Fruit fly (Drosophila melanogaster) whole organism, embryonic: ENCODE results near the gene CG10984.

Experiments
- ATbp ChIP-seq: fragments of 200-800 bp; sonication (Bioruptor generic); optimal IDR thresholded peaks from 2 replicates; lab custom pipeline; 2017; ENCODE audit warnings: missing biosample characterization, mild to moderate bottlenecking, missing genetic modification characterization, missing genetic modification reagents
- B-H2 ChIP-seq: fragments of 200-800 bp; sonication (Bioruptor generic); optimal IDR thresholded peaks from 2 replicates; lab custom pipeline; 2018; ENCODE audit warnings: missing biosample characterization, mild to moderate bottlenecking, missing genetic modification characterization
- CG10147 ChIP-seq: fragments of 200-800 bp; sonication (Bioruptor generic); optimal IDR thresholded peaks from 2 replicates; lab custom pipeline; 2019; ENCODE audit warnings: missing biosample characterization, mild to moderate bottlenecking, missing genetic modification characterization, moderate library complexity
- CG1024 ChIP-seq: fragments of 200-800 bp; sonication (Bioruptor generic); IDR thresholded peaks from 2 replicates; pipeline ENCODE4 v1.3.6; 2022; ENCODE audit warnings: missing biosample characterization, missing genetic modification characterization
- CG10543 ChIP-seq: fragments of 200-800 bp; sonication (Bioruptor generic); optimal IDR thresholded peaks from 3 replicates; lab custom pipeline; 2017; ENCODE audit warnings: missing biosample characterization, mild to moderate bottlenecking, missing genetic modification characterization, moderate library complexity
- CG12299 ChIP-seq: fragments of 200-800 bp; sonication (Bioruptor generic); optimal IDR thresholded peaks from 2 replicates; lab custom pipeline; 2018; ENCODE audit warnings: missing biosample characterization, mild to moderate bottlenecking, missing genetic modification characterization
- CG15479 ChIP-seq: fragments of 200-800 bp; sonication (Bioruptor generic); optimal IDR thresholded peaks from 3 replicates; lab custom pipeline; 2019; ENCODE audit warnings: missing biosample characterization, mild to moderate bottlenecking, missing genetic modification characterization, moderate library complexity
- CG1602 ChIP-seq: fragments of 200-800 bp; sonication (Bioruptor generic); optimal IDR thresholded peaks from 3 replicates; lab custom pipeline; 2016; ENCODE audit warnings: missing biosample characterization, missing genetic modification characterization
- CG17385 ChIP-seq: fragments of 200-800 bp; sonication (Bioruptor generic); optimal IDR thresholded peaks from 3 replicates; lab custom pipeline; 2018; ENCODE audit warnings: missing biosample characterization, mild to moderate bottlenecking, missing genetic modification characterization
- CG2199 ChIP-seq: fragments of 200-800 bp; sonication (Bioruptor generic); IDR thresholded peaks from 3 replicates; pipeline ENCODE4 v1.3.6; 2022; ENCODE audit warnings: missing biosample characterization, missing genetic modification characterization
- CG3726 ChIP-seq: fragments of 200-800 bp; sonication (Bioruptor generic); IDR thresholded peaks from 3 replicates; pipeline ENCODE4, ENCODE4 v1.3.6; 2022; ENCODE audit warnings: missing biosample characterization, missing genetic modification characterization
- CG7271 ChIP-seq: fragments of 200-800 bp; sonication (Bioruptor generic); optimal IDR thresholded peaks from 2 replicates; lab custom pipeline; 2018; ENCODE audit warnings: missing biosample characterization, mild to moderate bottlenecking, missing genetic modification characterization, moderate library complexity
- CG7745 ChIP-seq: fragments of 200-800 bp; sonication (Bioruptor generic); optimal IDR thresholded peaks from 2 replicates; lab custom pipeline; 2018; ENCODE audit warnings: missing biosample characterization, mild to moderate bottlenecking, missing genetic modification characterization, moderate library complexity
- CG7987 ChIP-seq: fragments of 200-800 bp; sonication (Bioruptor generic); optimal IDR thresholded peaks from 2 replicates; lab custom pipeline; 2018; ENCODE audit warnings: missing biosample characterization, mild to moderate bottlenecking, missing genetic modification characterization, moderate library complexity
- CTCF ChIP-seq: fragments of 200-800 bp; sonication (Bioruptor generic); optimal IDR thresholded peaks from 2 replicates; lab custom pipeline; 2017; ENCODE audit warnings: missing biosample characterization, mild to moderate bottlenecking, missing genetic modification characterization, moderate library complexity
- D19A ChIP-seq: fragments of 200-800 bp; optimal IDR thresholded peaks from 3 replicates; lab custom pipeline; 2019; ENCODE audit warnings: missing biosample characterization, mild to moderate bottlenecking, missing genetic modification characterization, moderate library complexity
- Deaf1 ChIP-seq: fragments of 200-800 bp; optimal IDR thresholded peaks from 3 replicates; lab custom pipeline; 2019; ENCODE audit warnings: missing biosample characterization, mild to moderate bottlenecking, missing genetic modification characterization, moderate library complexity
- Dek ChIP-seq: fragments of 200-800 bp; sonication (Bioruptor generic); optimal IDR thresholded peaks from 3 replicates; lab custom pipeline; 2019; ENCODE audit warnings: missing biosample characterization, mild to moderate bottlenecking, missing genetic modification characterization, moderate library complexity
- Gsc ChIP-seq: fragments of 200-800 bp; sonication (Bioruptor generic); IDR thresholded peaks from 2 replicates; pipeline ENCODE4 v1.3.6; 2022; ENCODE audit warnings: missing biosample characterization, missing genetic modification characterization
- Hey ChIP-seq: fragments of 200-800 bp; sonication (Bioruptor generic); optimal IDR thresholded peaks from 3 replicates; lab custom pipeline; 2018; ENCODE audit warnings: missing biosample characterization, mild to moderate bottlenecking, missing genetic modification characterization
- HmgD ChIP-seq: fragments of 200-800 bp; sonication (Bioruptor generic); optimal IDR thresholded peaks from 3 replicates; lab custom pipeline; 2016; ENCODE audit warnings: missing biosample characterization, missing genetic modification characterization
- Med ChIP-seq: fragments of 200-800 bp; sonication (Bioruptor generic); peaks from one replicate; lab custom pipeline; 2016; ENCODE audit warnings: missing biosample characterization, missing genetic modification characterization, mild to moderate bottlenecking, inconsistent platforms, moderate library complexity
- Meics ChIP-seq: fragments of 200-800 bp; sonication (Bioruptor generic); optimal IDR thresholded peaks from 2 replicates; lab custom pipeline; 2017; ENCODE audit warnings: missing biosample characterization, mild to moderate bottlenecking, missing genetic modification characterization
- NFAT ChIP-seq: fragments of 200-800 bp; sonication (Bioruptor generic); IDR thresholded peaks from 2 replicates; pipeline ENCODE4 v1.3.6; 2022; ENCODE audit warnings: missing biosample characterization, missing genetic modification characterization
- NK7.1 ChIP-seq: fragments of 200-800 bp; sonication (Bioruptor generic); optimal IDR thresholded peaks from 3 replicates; lab custom pipeline; 2016; ENCODE audit warnings: missing biosample characterization, missing genetic modification characterization
- Opbp ChIP-seq: fragments of 200-800 bp; sonication (Bioruptor generic); IDR thresholded peaks from 3 replicates; pipeline ENCODE4 v1.3.6; 2022; ENCODE audit warnings: missing biosample characterization, missing genetic modification characterization; ENCODE audit not compliant: partially characterized antibody
- Rfx ChIP-seq: fragments of 200-800 bp; sonication (Bioruptor generic); IDR thresholded peaks from 2 replicates; pipeline ENCODE4 v1.3.6; 2022; ENCODE audit warnings: missing biosample characterization, missing genetic modification characterization
- Rx ChIP-seq: fragments of 200-800 bp; sonication (Bioruptor generic); IDR thresholded peaks from 2 replicates; pipeline ENCODE4 v1.3.6; 2022; ENCODE audit warnings: missing biosample characterization, missing genetic modification characterization
- Sry-β ChIP-seq: fragments of 200-800 bp; sonication (Bioruptor generic); optimal IDR thresholded peaks from 2 replicates; lab custom pipeline; 2018; ENCODE audit warnings: missing biosample characterization, mild to moderate bottlenecking, missing genetic modification characterization, moderate library complexity
- bbx ChIP-seq: fragments of 200-800 bp; sonication (Bioruptor generic); IDR thresholded peaks from 2 replicates; pipeline ENCODE4 v1.3.6; 2022; ENCODE audit warnings: missing biosample characterization, missing genetic modification characterization; ENCODE audit not compliant: partially characterized antibody
- chinmo ChIP-seq: fragments of 200-800 bp; sonication (Bioruptor generic); IDR thresholded peaks from 4 replicates; pipeline ENCODE4 v1.3.6; 2022; ENCODE audit warnings: missing biosample characterization, missing genetic modification characterization; ENCODE audit not compliant: partially characterized antibody
- chm ChIP-seq: fragments of 200-800 bp; sonication (Bioruptor generic); IDR thresholded peaks from 2 replicates; pipeline ENCODE4 v1.3.6; 2022; ENCODE audit warnings: missing biosample characterization, missing genetic modification characterization
- gem ChIP-seq: fragments of 200-800 bp; sonication (Bioruptor generic); optimal IDR thresholded peaks from 2 replicates; lab custom pipeline; 2019; ENCODE audit warnings: missing biosample characterization, mild to moderate bottlenecking, missing genetic modification characterization, moderate library complexity
- h ChIP-seq: fragments of >200 bp; optimal IDR thresholded peaks from 2 replicates; lab custom pipeline; 2017
- hbn ChIP-seq: fragments of 200-800 bp; sonication (Bioruptor generic); IDR thresholded peaks from 2 replicates; pipeline ENCODE4 v1.3.6; 2022; ENCODE audit warnings: missing biosample characterization, missing genetic modification characterization; ENCODE audit not compliant: partially characterized antibody
- jing ChIP-seq: fragments of 200-800 bp; sonication (Bioruptor generic); optimal IDR thresholded peaks from 2 replicates; lab custom pipeline; 2018; ENCODE audit warnings: missing biosample characterization, mild to moderate bottlenecking, missing genetic modification characterization
- klu ChIP-seq: fragments of 200-800 bp; sonication (Bioruptor generic); IDR thresholded peaks from 2 replicates; pipeline ENCODE4 v1.3.6; 2022; ENCODE audit warnings: missing biosample characterization, missing genetic modification characterization
- lola ChIP-seq, 3 experiments: fragments of >200 bp in 2 of 3; fragments of 200-800 bp in 1 of 3; sonication (Bioruptor generic) in 1 of 3; optimal IDR thresholded peaks; 2 replicates each; lab custom pipeline; 2017 to 2019; ENCODE audit warnings: missing biosample characterization in 3 of 3, missing genetic modification characterization in 3 of 3, mild to moderate bottlenecking in 1 of 3, moderate library complexity in 1 of 3
- mirr ChIP-seq: fragments of 200-800 bp; sonication (Bioruptor generic); optimal IDR thresholded peaks from 3 replicates; lab custom pipeline; 2018; ENCODE audit warnings: missing biosample characterization, mild to moderate bottlenecking, missing genetic modification characterization
- nerfin-2 ChIP-seq: fragments of 200-800 bp; sonication (Bioruptor generic); IDR thresholded peaks from 2 replicates; pipeline ENCODE4 v1.3.6; 2022; ENCODE audit warnings: missing biosample characterization, missing genetic modification characterization; ENCODE audit not compliant: partially characterized antibody
- onecut ChIP-seq: fragments of 200-800 bp; sonication (Bioruptor generic); IDR thresholded peaks from 2 replicates; pipeline ENCODE4 v1.3.6; 2022; ENCODE audit warnings: missing biosample characterization, missing genetic modification characterization
- pb ChIP-seq: fragments of 200-800 bp; sonication (Bioruptor generic); optimal IDR thresholded peaks from 3 replicates; lab custom pipeline; 2016; ENCODE audit warnings: missing biosample characterization, missing genetic modification characterization
- rib ChIP-seq: fragments of 200-800 bp; sonication (Bioruptor generic); IDR thresholded peaks from 2 replicates; pipeline ENCODE4 v1.3.6; 2022; ENCODE audit warnings: missing biosample characterization, missing genetic modification characterization
- sd ChIP-seq: fragments of 200-800 bp; sonication (Bioruptor generic); optimal IDR thresholded peaks from 3 replicates; lab custom pipeline; 2018; ENCODE audit warnings: missing biosample characterization, mild to moderate bottlenecking, missing genetic modification characterization, moderate library complexity
- sens ChIP-seq: fragments of 200-800 bp; sonication (Bioruptor generic); peaks from one replicate; lab custom pipeline; 2016; ENCODE audit warnings: missing biosample characterization, missing genetic modification characterization
- sim ChIP-seq: fragments of 200-800 bp; sonication (Bioruptor generic); IDR thresholded peaks from 2 replicates; pipeline ENCODE4 v1.3.6; 2022; ENCODE audit warnings: missing biosample characterization, missing genetic modification characterization
- sisA ChIP-seq: fragments of 200-800 bp; sonication (Bioruptor generic); IDR thresholded peaks from 2 replicates; pipeline ENCODE4 v1.3.6; 2022; ENCODE audit warnings: missing biosample characterization, missing genetic modification characterization
- slbo ChIP-seq: fragments of 200-800 bp; sonication (Bioruptor generic); IDR thresholded peaks from 2 replicates; pipeline ENCODE4 v1.3.6; 2022; ENCODE audit warnings: missing biosample characterization, missing genetic modification characterization
- sob ChIP-seq: fragments of 200-800 bp; sonication (Bioruptor generic); IDR thresholded peaks from 2 replicates; pipeline ENCODE4 v1.3.6; 2022; ENCODE audit warnings: missing biosample characterization, missing genetic modification characterization
- stwl ChIP-seq: fragments of 200-800 bp; sonication (Bioruptor generic); optimal IDR thresholded peaks from 3 replicates; lab custom pipeline; 2018; ENCODE audit warnings: missing biosample characterization, mild to moderate bottlenecking, missing genetic modification characterization, moderate library complexity
- wor ChIP-seq: fragments of 200-800 bp; sonication (Bioruptor generic); IDR thresholded peaks from 2 replicates; pipeline ENCODE4 v1.3.6; 2022; ENCODE audit warnings: missing biosample characterization, missing genetic modification characterization

CG10984 gene

dm6 chr3L:12796077-12796641 lies 46.2 kb downstream of the CG10984 start (continued):
- TF ChIP-seq NFAT (GFP tag; lab: Robert Waterston, UW), result peak; percentile 36; the same call in 1 of the 2 replicates
- TF ChIP-seq Med (GFP tag; lab: Kevin White, UChicago), result peak; percentile 78
- TF ChIP-seq CG7271 (tag; lab: Kevin White, UChicago), result no peak
- TF ChIP-seq chm (GFP tag; lab: Robert Waterston, UW), result no peak
- TF ChIP-seq stwl (tag; lab: Kevin White, UChicago), result no peak
- peak; percentile 60 for TF ChIP-seq CG10543 (GFP tag; lab: Kevin White, UChicago)
- no peak for TF ChIP-seq CG15479 (GFP tag; lab: Kevin White, UChicago)
- TF ChIP-seq Gsc, result no peak
- peak; percentile 14 for TF ChIP-seq Meics (GFP tag; lab: Kevin White, UChicago)
- TF ChIP-seq chinmo, result peak; percentile 67; the same call in 1 of the 4 replicates
- no peak for TF ChIP-seq gem (tag; lab: Kevin White, UChicago)
- TF ChIP-seq Rfx (GFP tag; lab: Robert Waterston, UW), result peak; percentile 32; the same call in 1 of the 2 replicates
- TF ChIP-seq D19A (tag; lab: Kevin White, UChicago), result no peak
- TF ChIP-seq CG12299 (tag; lab: Kevin White, UChicago), result peak; percentile 4
- no peak for TF ChIP-seq nerfin-2 (GFP tag; lab: Robert Waterston, UW)
- no peak for TF ChIP-seq hbn (GFP tag; lab: Robert Waterston, UW)
- TF ChIP-seq HmgD (GFP tag; lab: Kevin White, UChicago), result no peak
- peak; percentile 74; the same call in 1 of the 3 replicates for TF ChIP-seq CG2199
- TF ChIP-seq Rx (GFP tag; lab: Robert Waterston, UW), result no peak
- TF ChIP-seq ATbp, result peak; percentile 14
- TF ChIP-seq h (lab: Kevin White, UChicago), result no peak
- no peak for TF ChIP-seq sim (GFP tag; lab: Robert Waterston, UW)
- no peak for TF ChIP-seq CG7745 (tag; lab: Kevin White, UChicago)
- TF ChIP-seq Sry-β (GFP tag; lab: Kevin White, UChicago), result no peak
- no peak for TF ChIP-seq pb
- 0 out of 2 replicates have a peak, but pooled peaks have one; percentile 9 for TF ChIP-seq onecut
- no peak for TF ChIP-seq CG10147 (GFP tag; lab: Kevin White, UChicago)
- TF ChIP-seq Opbp (GFP tag; lab: Robert Waterston, UW), result no peak
- 0 out of 2 replicates have a peak, but pooled peaks have one; percentile 20 for TF ChIP-seq CG1024 (GFP tag; lab: Robert Waterston, UW)
- TF ChIP-seq B-H2 (GFP tag; lab: Kevin White, UChicago), result no peak
- no peak for TF ChIP-seq bbx (GFP tag; lab: Robert Waterston, UW)
- TF ChIP-seq NK7.1 (GFP tag; lab: Kevin White, UChicago), result no peak
- TF ChIP-seq lola (GFP tag; optimal IDR thresholded peaks at IDR 0.05; lab: Kevin White, UChicago), result no peak
- TF ChIP-seq CG17385 (GFP tag; lab: Kevin White, UChicago), result no peak
- TF ChIP-seq CG7987, result peak; percentile 48
- peak; percentile 25; the same call in 1 of the 2 replicates for TF ChIP-seq slbo
- TF ChIP-seq sens (GFP tag; lab: Kevin White, UChicago), result peak; percentile 74
- no peak for TF ChIP-seq CTCF (GFP tag; lab: Kevin White, UChicago)
- TF ChIP-seq jing (GFP tag; lab: Kevin White, UChicago), result no peak
- no peak for TF ChIP-seq CG3726 (GFP tag; lab: Robert Waterston, UW)
- TF ChIP-seq sisA (GFP tag; lab: Robert Waterston, UW), result no peak
- no peak for TF ChIP-seq Hey (tag; lab: Kevin White, UChicago)
- no peak for TF ChIP-seq Deaf1 (tag; lab: Kevin White, UChicago)
- TF ChIP-seq klu (GFP tag; lab: Robert Waterston, UW), result no peak
- TF ChIP-seq CG1602, result no peak
- peak; percentile 46 for TF ChIP-seq mirr (GFP tag; lab: Kevin White, UChicago)
- TF ChIP-seq sd (tag; lab: Kevin White, UChicago), result peak; percentile 52
- no peak for TF ChIP-seq wor
- TF ChIP-seq sob (GFP tag; lab: Robert Waterston, UW), result no peak
- no peak for TF ChIP-seq Dek
- peak; percentile 34; the same call in 1 of the 2 replicates for TF ChIP-seq rib (GFP tag; lab: Robert Waterston, UW)
